Fruit fly (Drosophila melanogaster): Measurements from ENCODE around the gene heca.
A peak's percentile ranks its signal among the peaks of the same experiment; 100 is the strongest.

heca gene

DNA sequence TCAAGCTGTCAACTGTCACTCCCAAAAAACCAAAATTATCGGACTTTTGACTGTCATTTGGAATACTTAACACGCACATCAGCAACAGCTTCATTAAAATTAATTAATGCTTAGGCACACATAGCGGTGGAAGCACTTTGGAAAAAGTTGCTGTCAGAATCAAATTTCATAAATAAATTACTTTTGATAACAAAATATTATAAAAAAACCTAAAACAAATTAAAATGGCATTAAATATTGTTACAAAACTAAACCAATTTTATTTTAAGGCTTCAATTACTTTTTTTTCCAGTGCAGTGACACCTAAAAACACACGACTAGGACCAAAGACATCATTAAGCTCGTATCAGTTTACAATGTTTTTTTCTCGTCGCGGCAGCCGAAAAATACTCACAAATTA, 21.5 kb upstream of the heca start (continued):
- TF ChIP-seq Ada2b (GFP tag; IDR thresholded peaks at IDR 0.05) (no peak), MESR4 (GFP tag; optimal IDR thresholded peaks at IDR 0.05) (no peak), prd (optimal IDR thresholded peaks at IDR 0.05) (no peak), prd (GFP tag; IDR thresholded peaks at IDR 0.05) (peak; percentile 41; the same call in 1 of the 3 replicates), crp (GFP tag; optimal IDR thresholded peaks at IDR 0.05) (no peak), tin (GFP tag; optimal IDR thresholded peaks at IDR 0.05) (no peak), sima (GFP tag; optimal IDR thresholded peaks at IDR 0.05) (no peak), CG11696 (GFP tag; IDR thresholded peaks at IDR 0.05) (peak; percentile 36; the same call in 1 of the 2 replicates), Xrp1 (GFP tag; IDR thresholded peaks at IDR 0.05) (0 out of 2 replicates have a peak, but pooled peaks have one; percentile 23), CG31441 (GFP tag; IDR thresholded peaks at IDR 0.05) (peak; percentile 31; the same call in 1 of the 2 replicates), cwo (GFP tag; optimal IDR thresholded peaks at IDR 0.05) (no peak), hkb (optimal IDR thresholded peaks at IDR 0.05) (no peak), hkb (GFP tag; IDR thresholded peaks at IDR 0.05) (0 out of 2 replicates have a peak, but pooled peaks have one; percentile 13), zfh1 (GFP tag; IDR thresholded peaks at IDR 0.05) (no peak), CG32772 (GFP tag; IDR thresholded peaks at IDR 0.05) (0 out of 2 replicates have a peak, but pooled peaks have one; percentile 21), Dad (GFP tag; optimal IDR thresholded peaks at IDR 0.05) (no peak), otp (GFP tag; IDR thresholded peaks at IDR 0.05) (no peak), eve (GFP tag; optimal IDR thresholded peaks at IDR 0.05) (no peak), CG42726 (GFP tag; IDR thresholded peaks at IDR 0.05; ENCODE audit: partially characterized antibody) (no peak), CG1792 (GFP tag; optimal IDR thresholded peaks at IDR 0.05) (no peak), chinmo (GFP tag; IDR thresholded peaks at IDR 0.05; ENCODE audit: partially characterized antibody) (no peak), CG6689 (GFP tag; IDR thresholded peaks at IDR 0.05) (no peak), Bdp1 (GFP tag; optimal IDR thresholded peaks at IDR 0.05) (no peak), CG9215 (GFP tag; IDR thresholded peaks at IDR 0.05) (no peak), CG17829 (tag; optimal IDR thresholded peaks at IDR 0.05) (no peak), hb (GFP tag; IDR thresholded peaks at IDR 0.05; ENCODE audit: partially characterized antibody) (no peak), dmrt11E (tag; optimal IDR thresholded peaks at IDR 0.05) (peak; percentile 30), CG10431 (GFP tag; optimal IDR thresholded peaks at IDR 0.05) (no peak), corto (GFP tag; optimal IDR thresholded peaks at IDR 0.05) (no peak), CG17612 (GFP tag; IDR thresholded peaks at IDR 0.05) (no peak), CG1529 (GFP tag; optimal IDR thresholded peaks at IDR 0.05) (no peak), sens (GFP tag) (peak; percentile 73), Hand (GFP tag; optimal IDR thresholded peaks at IDR 0.05) (no peak), CG10543 (GFP tag; optimal IDR thresholded peaks at IDR 0.05) (no peak), sim (GFP tag; IDR thresholded peaks at IDR 0.05) (no peak), Bteb2 (GFP tag; optimal IDR thresholded peaks at IDR 0.05) (no peak), tap (tag; optimal IDR thresholded peaks at IDR 0.05) (no peak), CG1602 (GFP tag; optimal IDR thresholded peaks at IDR 0.05) (no peak), lmd (GFP tag; IDR thresholded peaks at IDR 0.05) (no peak), jumu (GFP tag; optimal IDR thresholded peaks at IDR 0.05) (no peak), sd (tag; optimal IDR thresholded peaks at IDR 0.05) (no peak), CG12219 (GFP tag; optimal IDR thresholded peaks at IDR 0.05) (no peak), dm (GFP tag; optimal IDR thresholded peaks at IDR 0.05) (no peak), CG13287 (GFP tag; IDR thresholded peaks at IDR 0.05; ENCODE audit: partially characterized antibody) (no peak), gcm2 (GFP tag; optimal IDR thresholded peaks at IDR 0.05) (no peak), cad (GFP tag; optimal IDR thresholded peaks at IDR 0.05) (no peak), CG12659 (GFP tag; optimal IDR thresholded peaks at IDR 0.05) (no peak), Nf-YA (GFP tag; IDR thresholded peaks at IDR 0.05) (no peak), ssp (GFP tag; IDR thresholded peaks at IDR 0.05) (no peak), fd64A (GFP tag; optimal IDR thresholded peaks at IDR 0.05) (no peak), CG18619 (GFP tag; optimal IDR thresholded peaks at IDR 0.05) (no peak), CG31365 (tag; optimal IDR thresholded peaks at IDR 0.05) (no peak), CG13123 (GFP tag; optimal IDR thresholded peaks at IDR 0.05) (no peak)
